Fruit fly (Drosophila melanogaster) whole organism, embryonic: ENCODE measurements around the gene CG15539.

ENCODE experiments used
- ATbp ChIP-seq: fragments of 200-800 bp; sonication (Bioruptor generic); optimal IDR thresholded peaks from 2 replicates; lab custom pipeline; 2017; ENCODE audit warnings: missing biosample characterization, mild to moderate bottlenecking, missing genetic modification characterization, missing genetic modification reagents
- Ada2b ChIP-seq: fragments of 200-800 bp; sonication (Bioruptor generic); IDR thresholded peaks from 2 replicates; pipeline ENCODE4 v1.3.6; 2022; ENCODE audit warnings: missing biosample characterization, missing genetic modification characterization
- BtbVII ChIP-seq: fragments of 200-800 bp; sonication (Bioruptor generic); optimal IDR thresholded peaks from 3 replicates; lab custom pipeline; 2017; ENCODE audit warnings: missing biosample characterization, mild to moderate bottlenecking, missing genetic modification characterization
- CG10366 ChIP-seq: fragments of 200-800 bp; sonication (Bioruptor generic); IDR thresholded peaks from 2 replicates; pipeline ENCODE4 v1.3.6; 2022; ENCODE audit warnings: missing biosample characterization, missing genetic modification characterization
- CG11247 ChIP-seq: fragments of 200-800 bp; sonication (Bioruptor generic); IDR thresholded peaks from 2 replicates; pipeline ENCODE4 v1.3.6; 2022; ENCODE audit warnings: missing biosample characterization, missing genetic modification characterization
- CG13287 ChIP-seq: fragments of 200-800 bp; sonication (Bioruptor generic); IDR thresholded peaks from 2 replicates; pipeline ENCODE4 v1.3.6; 2022; ENCODE audit warnings: missing biosample characterization, missing genetic modification characterization; ENCODE audit not compliant: partially characterized antibody
- CG14014 ChIP-seq: fragments of 200-800 bp; sonication (Bioruptor generic); IDR thresholded peaks from 2 replicates; pipeline ENCODE4 v1.3.6; 2022; ENCODE audit warnings: missing biosample characterization, missing genetic modification characterization
- CG17612 ChIP-seq: fragments of 200-800 bp; sonication (Bioruptor generic); IDR thresholded peaks from 2 replicates; pipeline ENCODE4 v1.3.6; 2022; ENCODE audit warnings: missing biosample characterization, missing genetic modification characterization
- CG17802 ChIP-seq: fragments of 200-800 bp; sonication (Bioruptor generic); optimal IDR thresholded peaks from 2 replicates; lab custom pipeline; 2018; ENCODE audit warnings: missing biosample characterization, mild to moderate bottlenecking, missing genetic modification characterization, moderate library complexity
- CG18764 ChIP-seq: fragments of 200-800 bp; sonication (Bioruptor generic); optimal IDR thresholded peaks from 3 replicates; lab custom pipeline; 2016; ENCODE audit warnings: missing biosample characterization, missing genetic modification characterization
- CG2116 ChIP-seq: fragments of 200-800 bp; sonication (Bioruptor generic); optimal IDR thresholded peaks from 3 replicates; lab custom pipeline; 2018; ENCODE audit warnings: missing biosample characterization, mild to moderate bottlenecking, missing genetic modification characterization
- CG2202 ChIP-seq: fragments of 200-800 bp; sonication (Bioruptor generic); optimal IDR thresholded peaks from 2 replicates; lab custom pipeline; 2018; ENCODE audit warnings: missing biosample characterization, mild to moderate bottlenecking, missing genetic modification characterization
- CG31365 ChIP-seq: fragments of 200-800 bp; sonication (Bioruptor generic); optimal IDR thresholded peaks from 2 replicates; lab custom pipeline; 2018; ENCODE audit warnings: missing biosample characterization, mild to moderate bottlenecking, missing genetic modification characterization
- CG3726 ChIP-seq: fragments of 200-800 bp; sonication (Bioruptor generic); IDR thresholded peaks from 3 replicates; pipeline ENCODE4, ENCODE4 v1.3.6; 2022; ENCODE audit warnings: missing biosample characterization, missing genetic modification characterization
- CG4730 ChIP-seq: fragments of 200-800 bp; sonication (Bioruptor generic); IDR thresholded peaks from 2 replicates; pipeline ENCODE4 v1.3.6; 2022; ENCODE audit warnings: missing biosample characterization, missing genetic modification characterization
- CG6854 ChIP-seq: fragments of 200-800 bp; sonication (Bioruptor generic); optimal IDR thresholded peaks from 3 replicates; lab custom pipeline; 2017; ENCODE audit warnings: missing biosample characterization, mild to moderate bottlenecking, missing genetic modification characterization
- CG9215 ChIP-seq: fragments of 200-800 bp; sonication (Bioruptor generic); IDR thresholded peaks from 2 replicates; pipeline ENCODE4 v1.3.6; 2022; ENCODE audit warnings: missing biosample characterization, missing genetic modification characterization
- CG9876 ChIP-seq: fragments of 200-800 bp; sonication (Bioruptor generic); optimal IDR thresholded peaks from 2 replicates; lab custom pipeline; 2016; ENCODE audit warnings: missing biosample characterization, missing genetic modification characterization
- Dfd ChIP-seq, 2 experiments: fragments of >200 bp; optimal IDR thresholded peaks; 2 replicates each; lab custom pipeline; 2017; ENCODE audit warnings: missing biosample characterization in 2 of 2, missing genetic modification characterization in 2 of 2
- Doc3 ChIP-seq: fragments of 200-800 bp; sonication (Bioruptor generic); IDR thresholded peaks from 3 replicates; pipeline ENCODE4 v1.3.6; 2022; ENCODE audit warnings: missing biosample characterization, missing genetic modification characterization; ENCODE audit not compliant: partially characterized antibody
- Eip74EF ChIP-seq, 2 experiments: fragments of 200-800 bp in 1 of 2; fragments of >200 bp in 1 of 2; sonication (Bioruptor generic) in 1 of 2; optimal IDR thresholded peaks; 2 replicates each; lab custom pipeline; 2017 to 2019; ENCODE audit warnings: missing biosample characterization in 2 of 2, missing genetic modification characterization in 2 of 2, mild to moderate bottlenecking in 1 of 2, moderate library complexity in 1 of 2
- Hmx ChIP-seq: fragments of 200-800 bp; sonication (Bioruptor generic); optimal IDR thresholded peaks from 2 replicates; lab custom pipeline; 2016; ENCODE audit warnings: missing biosample characterization, missing genetic modification characterization
- Hr3 ChIP-seq: fragments of 200-800 bp; sonication (Bioruptor generic); optimal IDR thresholded peaks from 3 replicates; lab custom pipeline; 2016; ENCODE audit warnings: missing biosample characterization, missing genetic modification characterization
- MBD-R2 ChIP-seq: fragments of 200-800 bp; sonication (Bioruptor generic); IDR thresholded peaks from 2 replicates; pipeline ENCODE4 v1.3.6; 2022; ENCODE audit warnings: missing biosample characterization, missing genetic modification characterization
- Mad ChIP-seq: fragments of 200-800 bp; sonication (Bioruptor generic); optimal IDR thresholded peaks from 2 replicates; lab custom pipeline; 2016; ENCODE audit warnings: missing biosample characterization, missing genetic modification characterization
- Nf-YC ChIP-seq: fragments of 200-800 bp; optimal IDR thresholded peaks from 3 replicates; lab custom pipeline; 2019; ENCODE audit warnings: missing biosample characterization, mild to moderate bottlenecking, missing genetic modification characterization, moderate library complexity
- Oaz ChIP-seq: fragments of 200-800 bp; sonication (Bioruptor generic); IDR thresholded peaks from 2 replicates; pipeline ENCODE4 v1.3.6; 2022; ENCODE audit warnings: missing biosample characterization, missing genetic modification characterization
- Optix ChIP-seq: fragments of 200-800 bp; sonication (Bioruptor generic); IDR thresholded peaks from 3 replicates; pipeline ENCODE4 v1.3.6; 2022; ENCODE audit warnings: missing biosample characterization, missing genetic modification characterization
- Ravus ChIP-seq: fragments of 200-800 bp; sonication (Bioruptor generic); IDR thresholded peaks from 2 replicates; pipeline ENCODE4 v1.3.6; 2022; ENCODE audit warnings: missing biosample characterization, missing genetic modification characterization
- Xrp1 ChIP-seq: fragments of 200-800 bp; sonication (Bioruptor generic); IDR thresholded peaks from 2 replicates; pipeline ENCODE4 v1.3.6; 2022; ENCODE audit warnings: missing biosample characterization, missing genetic modification characterization
- caup ChIP-seq: fragments of 200-800 bp; sonication (Bioruptor generic); optimal IDR thresholded peaks from 3 replicates; lab custom pipeline; 2017; ENCODE audit warnings: missing biosample characterization, mild to moderate bottlenecking, missing genetic modification characterization, moderate library complexity; ENCODE audit not compliant: severe bottlenecking
- crol ChIP-seq: fragments of 200-800 bp; sonication (Bioruptor generic); IDR thresholded peaks from 2 replicates; pipeline ENCODE4 v1.3.6; 2022; ENCODE audit warnings: missing biosample characterization, missing genetic modification characterization
- dm ChIP-seq: fragments of 200-800 bp; sonication (Bioruptor generic); optimal IDR thresholded peaks from 3 replicates; lab custom pipeline; 2016; ENCODE audit warnings: missing biosample characterization, missing genetic modification characterization
- dmrt11E ChIP-seq: fragments of 200-800 bp; sonication (Bioruptor generic); optimal IDR thresholded peaks from 3 replicates; lab custom pipeline; 2018; ENCODE audit warnings: missing biosample characterization, mild to moderate bottlenecking, missing genetic modification characterization, moderate library complexity
- fd64A ChIP-seq: fragments of 200-800 bp; sonication (Bioruptor generic); optimal IDR thresholded peaks from 3 replicates; lab custom pipeline; 2018; ENCODE audit warnings: missing biosample characterization, mild to moderate bottlenecking, missing genetic modification characterization
- gce ChIP-seq: fragments of 200-800 bp; sonication (Bioruptor generic); IDR thresholded peaks from 3 replicates; pipeline ENCODE4 v1.3.6; 2022; ENCODE audit warnings: missing biosample characterization, missing genetic modification characterization
- gcm ChIP-seq: fragments of 200-800 bp; sonication (Bioruptor generic); optimal IDR thresholded peaks from 2 replicates; lab custom pipeline; 2019; ENCODE audit warnings: missing biosample characterization, mild to moderate bottlenecking, missing genetic modification characterization, moderate library complexity
- gro ChIP-seq: fragments of 200-800 bp; sonication (Bioruptor generic); optimal IDR thresholded peaks from 2 replicates; lab custom pipeline; 2016; ENCODE audit warnings: missing biosample characterization, missing genetic modification characterization
- gt ChIP-seq: fragments of 200-800 bp; sonication (Bioruptor generic); IDR thresholded peaks from 2 replicates; pipeline ENCODE4 v1.3.6; 2022; ENCODE audit warnings: missing biosample characterization, missing genetic modification characterization
- her ChIP-seq: fragments of 200-800 bp; sonication (Bioruptor generic); optimal IDR thresholded peaks from 2 replicates; lab custom pipeline; 2016; ENCODE audit warnings: missing biosample characterization, missing genetic modification characterization
- lilli ChIP-seq: fragments of 200-800 bp; sonication (Bioruptor generic); optimal IDR thresholded peaks from 3 replicates; lab custom pipeline; 2016; ENCODE audit warnings: missing biosample characterization, missing genetic modification characterization
- odd ChIP-seq: fragments of 200-800 bp; sonication (Bioruptor generic); optimal IDR thresholded peaks from 2 replicates; lab custom pipeline; 2017; ENCODE audit warnings: missing biosample characterization, mild to moderate bottlenecking, missing genetic modification characterization
- pita ChIP-seq: fragments of 200-800 bp; sonication (Bioruptor generic); optimal IDR thresholded peaks from 2 replicates; lab custom pipeline; 2017; ENCODE audit warnings: missing biosample characterization, mild to moderate bottlenecking, missing genetic modification characterization
- pros ChIP-seq: fragments of 200-800 bp; sonication (Bioruptor generic); optimal IDR thresholded peaks from 3 replicates; lab custom pipeline; 2019; ENCODE audit warnings: missing biosample characterization, mild to moderate bottlenecking, missing genetic modification characterization, moderate library complexity
- sim ChIP-seq: fragments of 200-800 bp; sonication (Bioruptor generic); IDR thresholded peaks from 2 replicates; pipeline ENCODE4 v1.3.6; 2022; ENCODE audit warnings: missing biosample characterization, missing genetic modification characterization
- tin ChIP-seq: fragments of 200-800 bp; sonication (Bioruptor generic); optimal IDR thresholded peaks from 3 replicates; lab custom pipeline; 2016; ENCODE audit warnings: missing biosample characterization, missing genetic modification characterization
- tll ChIP-seq, 2 experiments: fragments of 200-800 bp in 1 of 2; fragments of >200 bp in 1 of 2; sonication (Bioruptor generic) in 1 of 2; optimal IDR thresholded peaks; 2 replicates each; lab custom pipeline; 2017 to 2019; ENCODE audit warnings: missing biosample characterization in 2 of 2, missing genetic modification characterization in 2 of 2, mild to moderate bottlenecking in 1 of 2, moderate library complexity in 1 of 2
- wdn ChIP-seq: fragments of 200-800 bp; sonication (Bioruptor generic); IDR thresholded peaks from 2 replicates; pipeline ENCODE4 v1.3.6; 2022; ENCODE audit warnings: missing biosample characterization, missing genetic modification characterization
- wek ChIP-seq: fragments of 200-800 bp; sonication (Bioruptor generic); optimal IDR thresholded peaks from 3 replicates; lab custom pipeline; 2018; ENCODE audit warnings: missing biosample characterization, mild to moderate bottlenecking, missing genetic modification characterization, moderate library complexity
- z ChIP-seq: fragments of 200-800 bp; sonication (Bioruptor generic); IDR thresholded peaks from 3 replicates; pipeline ENCODE4 v1.3.6; 2022; ENCODE audit warnings: missing biosample characterization, missing genetic modification characterization
- zfh2 ChIP-seq: fragments of 200-800 bp; sonication (Bioruptor generic); optimal IDR thresholded peaks from 2 replicates; lab custom pipeline; 2016; ENCODE audit warnings: missing biosample characterization, missing genetic modification characterization

CG15539 gene

dm6 chr3R:30540196-30540595 lies 34.4 kb downstream of the CG15539 start (continued):
- TF ChIP-seq z (peak; percentile 60; the same call in 2 of the 3 replicates), tll (GFP tag; optimal IDR thresholded peaks at IDR 0.05; lab: Kevin White, UChicago) (no peak), CG17612 (GFP tag; lab: Robert Waterston, UW) (peak; percentile 76), CG6854 (GFP tag; lab: Kevin White, UChicago) (peak; percentile 89), sim (GFP tag; lab: Robert Waterston, UW) (peak; percentile 88), caup (GFP tag; lab: Kevin White, UChicago) (peak; percentile 94), gce (GFP tag; lab: Robert Waterston, UW) (peak; percentile 88; the same call in 2 of the 3 replicates), CG18764 (GFP tag; lab: Kevin White, UChicago) (peak; percentile 90), gt (GFP tag; lab: Robert Waterston, UW) (peak; percentile 81), Oaz (GFP tag; lab: Robert Waterston, UW) (peak; percentile 88), Ada2b (GFP tag; lab: Robert Waterston, UW) (peak; percentile 95), odd (peak; percentile 84), Optix (GFP tag; lab: Robert Waterston, UW) (peak; percentile 87), Ravus (GFP tag; lab: Robert Waterston, UW) (peak; percentile 63), CG9876 (GFP tag; lab: Kevin White, UChicago) (peak; percentile 92), gcm (GFP tag; lab: Kevin White, UChicago) (peak; percentile 81), CG3726 (GFP tag; lab: Robert Waterston, UW) (peak; percentile 87), Xrp1 (GFP tag; lab: Robert Waterston, UW) (peak; percentile 87), wdn (peak; percentile 91), CG14014 (GFP tag; lab: Robert Waterston, UW) (peak; percentile 91), pros (no peak), crol (0 out of 2 replicates have a peak, but pooled peaks have one; percentile 17), dmrt11E (tag; lab: Kevin White, UChicago) (peak; percentile 67), CG2202 (tag; lab: Kevin White, UChicago) (peak; percentile 62), CG9215 (GFP tag; lab: Robert Waterston, UW) (peak; percentile 87), pita (GFP tag; lab: Kevin White, UChicago) (no peak), BtbVII (peak; percentile 90), Nf-YC (peak; percentile 68), Eip74EF (GFP tag; optimal IDR thresholded peaks at IDR 0.05; lab: Kevin White, UChicago) (peak in 1 of 2 experiments; percentile 89), CG17802 (tag; lab: Kevin White, UChicago) (peak; percentile 81), Dfd (GFP tag; optimal IDR thresholded peaks at IDR 0.05; lab: Kevin White, UChicago) (no peak), dm (peak; percentile 82), fd64A (GFP tag; lab: Kevin White, UChicago) (peak; percentile 77), MBD-R2 (GFP tag; lab: Robert Waterston, UW) (peak; percentile 86), wek (peak; percentile 77), Hr3 (peak; percentile 86), zfh2 (GFP tag; lab: Kevin White, UChicago) (peak; percentile 91), gro (peak; percentile 94), Mad (GFP tag; lab: Kevin White, UChicago) (peak; percentile 88), Doc3 (no peak), her (GFP tag; lab: Kevin White, UChicago) (peak; percentile 94), CG11247 (GFP tag; lab: Robert Waterston, UW) (peak; percentile 92), tin (peak; percentile 94), CG13287 (GFP tag; lab: Robert Waterston, UW) (no peak), CG4730 (peak; percentile 92), CG2116 (GFP tag; lab: Kevin White, UChicago) (peak; percentile 58), CG10366 (GFP tag; lab: Robert Waterston, UW) (peak; percentile 94), ATbp (GFP tag; lab: Kevin White, UChicago) (peak; percentile 92), CG31365 (peak; percentile 77), lilli (GFP tag; lab: Kevin White, UChicago) (peak; percentile 94), Hmx (GFP tag; lab: Kevin White, UChicago) (peak; percentile 48)
